Worm (Caenorhabditis elegans) whole organism, L1 larva: Measurements from ENCODE around the gene toca-1.

ENCODE experiments used
- C16A3.4 ChIP-seq: fragments of 150-350 bp; optimal IDR thresholded peaks from 2 replicates; lab custom pipeline; 2014; ENCODE audit warnings: missing biosample characterization, missing genetic modification characterization
- Y116A8C.19 ChIP-seq: sonication (generic microtip); optimal IDR thresholded peaks from 2 replicates; lab custom pipeline; 2016; ENCODE audit warnings: missing compliant biosample characterization, missing genetic modification characterization, borderline replicate concordance
- fkh-8 ChIP-seq: sonication (generic microtip); optimal IDR thresholded peaks from 2 replicates; lab custom pipeline; 2016; ENCODE audit warnings: mild to moderate bottlenecking, missing genetic modification characterization, missing compliant biosample characterization
- fos-1 ChIP-seq: fragments of 150-350 bp; optimal IDR thresholded peaks from 2 replicates; lab custom pipeline; 2014; ENCODE audit warnings: missing biosample characterization, missing genetic modification characterization
- isw-1 ChIP-seq: fragments of 200-800 bp; sonication (Bioruptor generic); IDR thresholded peaks from 2 replicates; pipeline ENCODE4 v1.3.6; 2022; ENCODE audit warnings: missing genetic modification characterization, missing compliant biosample characterization
- mab-9 ChIP-seq: fragments of 200-800 bp; sonication (Bioruptor generic); IDR thresholded peaks from 2 replicates; pipeline ENCODE4 v1.3.6; 2022; ENCODE audit warnings: missing genetic modification reagents, missing genetic modification characterization, missing compliant biosample characterization
- mep-1 ChIP-seq: fragments of 150-350 bp; optimal IDR thresholded peaks from 2 replicates; lab custom pipeline; 2014; ENCODE audit warnings: missing biosample characterization, missing genetic modification characterization
- nhr-237 ChIP-seq: fragments of 150-350 bp; optimal IDR thresholded peaks from 2 replicates; lab custom pipeline; 2014; ENCODE audit warnings: missing biosample characterization, missing genetic modification characterization
- unc-62 ChIP-seq: fragments of 150-350 bp; optimal IDR thresholded peaks from 2 replicates; lab custom pipeline; 2014; ENCODE audit warnings: missing biosample characterization, missing genetic modification reagents, missing genetic modification characterization
- unc-86 ChIP-seq: sonication (generic microtip); optimal IDR thresholded peaks from 2 replicates; lab custom pipeline; 2016; ENCODE audit warnings: missing genetic modification characterization, missing compliant biosample characterization

DNA sequence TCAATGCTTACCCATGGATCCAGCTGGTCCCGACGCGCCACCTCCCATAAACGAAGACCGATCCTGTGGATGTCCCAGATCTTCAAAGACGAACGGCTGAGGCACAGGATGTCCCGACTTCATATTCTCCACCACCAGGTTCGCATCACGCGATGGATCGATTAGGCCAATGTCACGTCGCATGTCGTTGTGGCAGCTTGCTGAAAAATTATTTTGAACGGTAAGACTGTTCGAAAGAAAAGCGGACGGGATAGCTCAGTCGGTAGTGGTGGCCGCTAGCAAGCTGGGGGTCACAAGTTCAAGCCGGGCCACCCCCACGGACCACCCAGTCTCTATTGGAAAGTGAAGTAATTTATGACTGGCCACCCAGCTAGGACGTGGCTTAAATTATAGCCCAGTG, 8.1 kb downstream of the toca-1 start:
- TF ChIP-seq nhr-237 (tag; lab: Kevin White, UChicago) = no peak
- no peak for TF ChIP-seq fos-1 (tag; lab: Kevin White, UChicago)
- TF ChIP-seq fkh-8 (tag; lab: Kevin White, UChicago) = no peak
- TF ChIP-seq unc-86 (tag; lab: Kevin White, UChicago) = no peak
- no peak for TF ChIP-seq C16A3.4 (tag; lab: Kevin White, UChicago)
- no peak for TF ChIP-seq mep-1
- no peak for TF ChIP-seq isw-1 (GFP tag; lab: Robert Waterston, UW)
- TF ChIP-seq Y116A8C.19 (tag; lab: Kevin White, UChicago) = no peak
- TF ChIP-seq mab-9 = no peak
- no peak for TF ChIP-seq unc-62
